Fruit fly (Drosophila melanogaster) whole organism, embryonic: ENCODE results near the gene CG2187.

ENCODE experiments used
- B-H2 ChIP-seq: fragments of 200-800 bp; sonication (Bioruptor generic); optimal IDR thresholded peaks from 2 replicates; lab custom pipeline; 2018; ENCODE audit warnings: missing biosample characterization, mild to moderate bottlenecking, missing genetic modification characterization
- BEAF-32 ChIP-seq: fragments of 200-800 bp; sonication (Bioruptor generic); optimal IDR thresholded peaks from 3 replicates; lab custom pipeline; 2017; ENCODE audit warnings: missing biosample characterization, missing genetic modification characterization, mild to moderate bottlenecking, moderate library complexity, missing genetic modification reagents
- Bdp1 ChIP-seq: fragments of 200-800 bp; sonication (Bioruptor generic); optimal IDR thresholded peaks from 3 replicates; lab custom pipeline; 2016; ENCODE audit warnings: missing biosample characterization, missing genetic modification characterization
- CG10959 ChIP-seq: fragments of 200-800 bp; sonication (Bioruptor generic); IDR thresholded peaks from 2 replicates; pipeline ENCODE4 v1.3.6; 2022; ENCODE audit warnings: missing biosample characterization, missing genetic modification characterization
- CG12071 ChIP-seq: fragments of 200-800 bp; sonication (Bioruptor generic); optimal IDR thresholded peaks from 3 replicates; lab custom pipeline; 2018; ENCODE audit warnings: missing biosample characterization, mild to moderate bottlenecking, missing genetic modification characterization
- CG12104 ChIP-seq: fragments of 200-800 bp; sonication (Bioruptor generic); optimal IDR thresholded peaks from 3 replicates; lab custom pipeline; 2016; ENCODE audit warnings: missing biosample characterization, missing genetic modification characterization
- CG12299 ChIP-seq: fragments of 200-800 bp; sonication (Bioruptor generic); optimal IDR thresholded peaks from 2 replicates; lab custom pipeline; 2018; ENCODE audit warnings: missing biosample characterization, mild to moderate bottlenecking, missing genetic modification characterization
- CG12391 ChIP-seq: fragments of 200-800 bp; sonication (Bioruptor generic); optimal IDR thresholded peaks from 3 replicates; lab custom pipeline; 2018; ENCODE audit warnings: missing biosample characterization, mild to moderate bottlenecking, missing genetic modification characterization, moderate library complexity
- CG14441 ChIP-seq: fragments of 200-800 bp; sonication (Bioruptor generic); IDR thresholded peaks from 2 replicates; pipeline ENCODE4 v1.3.6; 2022; ENCODE audit warnings: missing biosample characterization, missing genetic modification characterization
- CG16779 ChIP-seq: fragments of 200-800 bp; sonication (Bioruptor generic); IDR thresholded peaks from 2 replicates; pipeline ENCODE4 v1.3.6; 2022; ENCODE audit warnings: missing biosample characterization, missing genetic modification characterization
- CG18476 ChIP-seq: fragments of 200-800 bp; sonication (Bioruptor generic); optimal IDR thresholded peaks from 2 replicates; lab custom pipeline; 2016; ENCODE audit warnings: missing biosample characterization, mild to moderate bottlenecking, missing genetic modification characterization
- CG18764 ChIP-seq: fragments of 200-800 bp; sonication (Bioruptor generic); optimal IDR thresholded peaks from 3 replicates; lab custom pipeline; 2016; ENCODE audit warnings: missing biosample characterization, missing genetic modification characterization
- CG31224 ChIP-seq: fragments of 200-800 bp; sonication (Bioruptor generic); IDR thresholded peaks from 2 replicates; pipeline ENCODE4 v1.3.6; 2022; ENCODE audit warnings: missing biosample characterization, missing genetic modification characterization
- CG33557 ChIP-seq: fragments of 200-800 bp; sonication (Bioruptor generic); optimal IDR thresholded peaks from 2 replicates; lab custom pipeline; 2019; ENCODE audit warnings: missing biosample characterization, mild to moderate bottlenecking, missing genetic modification characterization, moderate library complexity
- CG34224 ChIP-seq: fragments of 200-800 bp; sonication (Bioruptor generic); IDR thresholded peaks from 3 replicates; pipeline ENCODE4 v1.3.6; 2022; ENCODE audit warnings: missing biosample characterization, missing genetic modification characterization; ENCODE audit not compliant: partially characterized antibody
- CG3847 ChIP-seq: fragments of 200-800 bp; sonication (Bioruptor generic); IDR thresholded peaks from 2 replicates; pipeline ENCODE4 v1.3.6; 2022; ENCODE audit warnings: missing biosample characterization, missing genetic modification characterization
- CG4820 ChIP-seq: fragments of 200-800 bp; sonication (Bioruptor generic); optimal IDR thresholded peaks from 3 replicates; lab custom pipeline; 2016; ENCODE audit warnings: missing biosample characterization, missing genetic modification characterization
- CG5953 ChIP-seq: fragments of 200-800 bp; sonication (Bioruptor generic); IDR thresholded peaks from 2 replicates; pipeline ENCODE4 v1.3.6; 2022; ENCODE audit warnings: missing biosample characterization, missing genetic modification characterization
- CG6791 ChIP-seq: fragments of 200-800 bp; sonication (Bioruptor generic); IDR thresholded peaks from 3 replicates; pipeline ENCODE4 v1.3.6; 2022; ENCODE audit warnings: missing biosample characterization, missing genetic modification characterization; ENCODE audit not compliant: partially characterized antibody
- CG8388 ChIP-seq: fragments of 200-800 bp; sonication (Bioruptor generic); optimal IDR thresholded peaks from 2 replicates; lab custom pipeline; 2019; ENCODE audit warnings: missing biosample characterization, mild to moderate bottlenecking, missing genetic modification characterization, moderate library complexity
- CG8765 ChIP-seq: fragments of 200-800 bp; sonication (Bioruptor generic); IDR thresholded peaks from 2 replicates; pipeline ENCODE4 v1.3.6; 2022; ENCODE audit warnings: missing biosample characterization, missing genetic modification characterization
- D ChIP-seq, 2 experiments: fragments of 200-800 bp in 1 of 2; fragments of >200 bp in 1 of 2; sonication (Bioruptor generic) in 1 of 2; optimal IDR thresholded peaks; 2 replicates in 1 of 2; 3 replicates in 1 of 2; lab custom pipeline; 2017; ENCODE audit warnings: mild to moderate bottlenecking in 1 of 2, missing biosample characterization in 1 of 2, missing genetic modification characterization in 1 of 2, missing genetic modification reagents in 1 of 2
- HLH54F ChIP-seq: fragments of 200-800 bp; sonication (Bioruptor generic); optimal IDR thresholded peaks from 3 replicates; lab custom pipeline; 2016; ENCODE audit warnings: missing biosample characterization, missing genetic modification characterization
- Jarid2 ChIP-seq: fragments of 200-800 bp; sonication (Bioruptor generic); optimal IDR thresholded peaks from 3 replicates; lab custom pipeline; 2017; ENCODE audit warnings: mild to moderate bottlenecking, missing biosample characterization, missing genetic modification reagents, missing genetic modification characterization
- Oli ChIP-seq: fragments of 200-800 bp; sonication (Bioruptor generic); optimal IDR thresholded peaks from 2 replicates; lab custom pipeline; 2018; ENCODE audit warnings: missing biosample characterization, mild to moderate bottlenecking, missing genetic modification characterization, moderate library complexity
- Optix ChIP-seq: fragments of 200-800 bp; sonication (Bioruptor generic); IDR thresholded peaks from 3 replicates; pipeline ENCODE4 v1.3.6; 2022; ENCODE audit warnings: missing biosample characterization, missing genetic modification characterization
- Spps ChIP-seq: fragments of 200-800 bp; sonication (Bioruptor generic); optimal IDR thresholded peaks from 2 replicates; lab custom pipeline; 2018; ENCODE audit warnings: missing biosample characterization, mild to moderate bottlenecking, missing genetic modification characterization
- Sry-β ChIP-seq: fragments of 200-800 bp; sonication (Bioruptor generic); optimal IDR thresholded peaks from 2 replicates; lab custom pipeline; 2018; ENCODE audit warnings: missing biosample characterization, mild to moderate bottlenecking, missing genetic modification characterization, moderate library complexity
- Sry-δ ChIP-seq: fragments of 200-800 bp; sonication (Bioruptor generic); optimal IDR thresholded peaks from 2 replicates; lab custom pipeline; 2016; ENCODE audit warnings: missing biosample characterization, missing genetic modification characterization
- Tbp ChIP-seq: fragments of >200 bp; optimal IDR thresholded peaks from 2 replicates; lab custom pipeline; 2018; ENCODE audit warnings: missing biosample characterization, missing genetic modification characterization
- Trl ChIP-seq, 3 experiments: fragments of >200 bp in 2 of 3; fragments of 200-800 bp in 1 of 3; sonication (Bioruptor generic) in 1 of 3; optimal IDR thresholded peaks; 2 replicates in 1 of 3; 3 replicates in 2 of 3; lab custom pipeline; 2016 to 2017; ENCODE audit warnings: missing biosample characterization in 1 of 3, missing genetic modification characterization in 1 of 3
- cato ChIP-seq: fragments of 200-800 bp; sonication (Bioruptor generic); optimal IDR thresholded peaks from 2 replicates; lab custom pipeline; 2016; ENCODE audit warnings: missing biosample characterization, missing genetic modification characterization, borderline replicate concordance
- caup ChIP-seq: fragments of 200-800 bp; sonication (Bioruptor generic); optimal IDR thresholded peaks from 3 replicates; lab custom pipeline; 2017; ENCODE audit warnings: missing biosample characterization, mild to moderate bottlenecking, missing genetic modification characterization, moderate library complexity; ENCODE audit not compliant: severe bottlenecking
- croc ChIP-seq: fragments of 200-800 bp; sonication (Bioruptor generic); conservative IDR thresholded peaks from 3 replicates; pipeline ENCODE4 v1.3.6; 2022; ENCODE audit warnings: missing biosample characterization, missing genetic modification characterization
- crp ChIP-seq, 2 experiments: fragments of 200-800 bp; sonication (Bioruptor generic); optimal IDR thresholded peaks; 2 replicates in 1 of 2; 3 replicates in 1 of 2; lab custom pipeline; 2017; ENCODE audit warnings: missing biosample characterization in 2 of 2, missing genetic modification characterization in 2 of 2, mild to moderate bottlenecking in 1 of 2, moderate library complexity in 1 of 2
- dan ChIP-seq: fragments of 200-800 bp; sonication (Bioruptor generic); IDR thresholded peaks from 2 replicates; pipeline ENCODE4 v1.3.6; 2022; ENCODE audit warnings: missing biosample characterization, missing genetic modification characterization
- dpn ChIP-seq, 2 experiments: fragments of 200-800 bp; sonication (Bioruptor generic); optimal IDR thresholded peaks; 3 replicates each; lab custom pipeline; 2016; ENCODE audit warnings: missing biosample characterization in 2 of 2, missing genetic modification characterization in 2 of 2
- grau ChIP-seq: fragments of 200-800 bp; optimal IDR thresholded peaks from 3 replicates; lab custom pipeline; 2019; ENCODE audit warnings: missing biosample characterization, mild to moderate bottlenecking, missing genetic modification characterization, moderate library complexity
- ham ChIP-seq: fragments of 200-800 bp; sonication (Bioruptor generic); IDR thresholded peaks from 2 replicates; pipeline ENCODE4 v1.3.6; 2022; ENCODE audit warnings: missing biosample characterization, missing genetic modification characterization
- knrl ChIP-seq: fragments of 200-800 bp; sonication (Bioruptor generic); IDR thresholded peaks from 3 replicates; pipeline ENCODE4 v1.3.6; 2022; ENCODE audit warnings: missing biosample characterization, missing genetic modification characterization; ENCODE audit not compliant: partially characterized antibody
- lbe ChIP-seq: fragments of 200-800 bp; sonication (Bioruptor generic); optimal IDR thresholded peaks from 2 replicates; lab custom pipeline; 2016; ENCODE audit warnings: missing biosample characterization, mild to moderate bottlenecking, missing genetic modification characterization
- lola ChIP-seq, 3 experiments: fragments of >200 bp in 2 of 3; fragments of 200-800 bp in 1 of 3; sonication (Bioruptor generic) in 1 of 3; optimal IDR thresholded peaks; 2 replicates each; lab custom pipeline; 2017 to 2019; ENCODE audit warnings: missing biosample characterization in 3 of 3, missing genetic modification characterization in 3 of 3, mild to moderate bottlenecking in 1 of 3, moderate library complexity in 1 of 3
- mld ChIP-seq: fragments of 200-800 bp; sonication (Bioruptor generic); IDR thresholded peaks from 3 replicates; pipeline ENCODE4 v1.3.6; 2022; ENCODE audit warnings: missing biosample characterization, missing genetic modification characterization; ENCODE audit not compliant: partially characterized antibody
- pho ChIP-seq: fragments of 200-800 bp; sonication (Bioruptor generic); optimal IDR thresholded peaks from 2 replicates; lab custom pipeline; 2016; ENCODE audit warnings: missing biosample characterization, missing genetic modification characterization
- slou ChIP-seq: fragments of 200-800 bp; sonication (Bioruptor generic); optimal IDR thresholded peaks from 3 replicates; lab custom pipeline; 2016; ENCODE audit warnings: missing biosample characterization, missing genetic modification characterization
- sug ChIP-seq: fragments of 200-800 bp; optimal IDR thresholded peaks from 2 replicates; lab custom pipeline; 2019; ENCODE audit warnings: missing biosample characterization, mild to moderate bottlenecking, missing genetic modification characterization, moderate library complexity
- usp ChIP-seq: fragments of >200 bp; optimal IDR thresholded peaks from 2 replicates; lab custom pipeline; 2017; ENCODE audit warnings: missing biosample characterization, missing genetic modification characterization

Gene CG2187

dm6 chr3R:31771790-31772576, 13.5 kb upstream of the CG2187 start, which contains the start of the genes betaGlu and sip3 (continued):
- TF ChIP-seq usp (GFP tag; lab: Kevin White, UChicago) (no peak), CG4820 (GFP tag; lab: Kevin White, UChicago) (no peak), Oli (no peak), croc (no peak), CG10959 (GFP tag; lab: Robert Waterston, UW) (no peak), Tbp (GFP tag; lab: Kevin White, UChicago) (no peak), CG34224 (peak; percentile 89), CG6791 (GFP tag; lab: Robert Waterston, UW) (peak; percentile 90), CG18476 (peak; percentile 4), pho (GFP tag; lab: Kevin White, UChicago) (peak; percentile 14), crp (GFP tag; optimal IDR thresholded peaks at IDR 0.05; lab: Kevin White, UChicago) (peak in 1 of 2 experiments; percentile 48), mld (GFP tag; lab: Robert Waterston, UW) (peak; percentile 72; the same call in 2 of the 3 replicates), HLH54F (GFP tag; lab: Kevin White, UChicago) (no peak), Spps (tag; lab: Kevin White, UChicago) (no peak), BEAF-32 (GFP tag; lab: Kevin White, UChicago) (peak; percentile 93), CG5953 (GFP tag; lab: Robert Waterston, UW) (no peak), B-H2 (GFP tag; lab: Kevin White, UChicago) (no peak), CG12391 (tag; lab: Kevin White, UChicago) (peak; percentile 65), Trl (optimal IDR thresholded peaks at IDR 0.05; lab: Kevin White, UChicago) (no peak), Trl (GFP tag; optimal IDR thresholded peaks at IDR 0.05; lab: Kevin White, UChicago) (no peak), dan (GFP tag; lab: Robert Waterston, UW) (no peak), CG8765 (no peak), knrl (GFP tag; lab: Robert Waterston, UW) (peak; percentile 93), Optix (GFP tag; lab: Robert Waterston, UW) (no peak), Jarid2 (GFP tag; lab: Kevin White, UChicago) (no peak), cato (no peak), CG8388 (peak; percentile 3), CG3847 (no peak), CG12299 (tag; lab: Kevin White, UChicago) (peak; percentile 23), lbe (peak; percentile 59), CG33557 (peak; percentile 8), CG14441 (no peak), CG12071 (GFP tag; lab: Kevin White, UChicago) (no peak), Bdp1 (GFP tag; lab: Kevin White, UChicago) (no peak), caup (GFP tag; lab: Kevin White, UChicago) (no peak), slou (no peak), CG12104 (GFP tag; lab: Kevin White, UChicago) (no peak), D (optimal IDR thresholded peaks at IDR 0.05; lab: Kevin White, UChicago) (no peak), D (GFP tag; optimal IDR thresholded peaks at IDR 0.05; lab: Kevin White, UChicago) (no peak), sug (tag; lab: Kevin White, UChicago) (peak; percentile 20), grau (tag; lab: Kevin White, UChicago) (peak; percentile 25), lola (GFP tag; optimal IDR thresholded peaks at IDR 0.05; lab: Kevin White, UChicago) (peak in 1 of 3 experiments; percentile 46), dpn (GFP tag; optimal IDR thresholded peaks at IDR 0.05; lab: Kevin White, UChicago) (peak; percentile 2 to 21), CG16779 (GFP tag; lab: Robert Waterston, UW) (no peak), ham (GFP tag; lab: Robert Waterston, UW) (no peak), Sry-δ (GFP tag; lab: Kevin White, UChicago) (peak; percentile 79), CG31224 (no peak), Sry-β (no peak), CG18764 (GFP tag; lab: Kevin White, UChicago) (peak; percentile 11)
